Worm (Caenorhabditis elegans) whole organism, young adult: ENCODE data around the gene Y43F4A.1.

Source experiments
- B0019.2 ChIP-seq: fragments of 200-800 bp; sonication (Bioruptor generic); conservative IDR thresholded peaks from 2 replicates; pipeline ENCODE4 v1.3.6; 2022; ENCODE audit warnings: missing genetic modification reagents, missing genetic modification characterization, missing compliant biosample characterization
- C17E4.6 ChIP-seq: fragments of 200-800 bp; sonication (Bioruptor generic); IDR thresholded peaks from 2 replicates; pipeline ENCODE4 v1.3.6; 2022; ENCODE audit warnings: missing genetic modification reagents, missing genetic modification characterization, missing compliant biosample characterization
- D2030.7 ChIP-seq: fragments of 200-800 bp; sonication (Bioruptor generic); IDR thresholded peaks from 2 replicates; pipeline ENCODE4 v1.3.6; 2022; ENCODE audit warnings: missing genetic modification reagents, missing genetic modification characterization, missing compliant biosample characterization
- F23B12.7 ChIP-seq: sonication (generic microtip); optimal IDR thresholded peaks from 2 replicates; lab custom pipeline; 2017; ENCODE audit warnings: missing genetic modification characterization, mild to moderate bottlenecking, missing compliant biosample characterization, antibody characterized with exemption, moderate library complexity; ENCODE audit not compliant: insufficient read depth
- F33H1.4 ChIP-seq: fragments of 200-800 bp; sonication (Bioruptor generic); IDR thresholded peaks from 2 replicates; pipeline ENCODE4 v1.3.6; 2022; ENCODE audit warnings: missing genetic modification reagents, missing genetic modification characterization, missing compliant biosample characterization
- F52B5.7 ChIP-seq: sonication (generic microtip); optimal IDR thresholded peaks from 2 replicates; lab custom pipeline; 2016; ENCODE audit warnings: mild to moderate bottlenecking, missing genetic modification characterization, missing compliant biosample characterization
- F55B11.4 ChIP-seq: sonication (generic microtip); optimal IDR thresholded peaks from 2 replicates; lab custom pipeline; 2016; ENCODE audit warnings: missing compliant biosample characterization, missing genetic modification characterization, borderline replicate concordance; ENCODE audit not compliant: insufficient read depth
- F57A8.1 ChIP-seq: fragments of 200-800 bp; sonication (Bioruptor generic); optimal IDR thresholded peaks from 2 replicates; lab custom pipeline; 2018; ENCODE audit warnings: mild to moderate bottlenecking, missing genetic modification characterization, moderate library complexity, missing compliant biosample characterization
- T07F8.4 ChIP-seq: sonication (generic microtip); optimal IDR thresholded peaks from 2 replicates; lab custom pipeline; 2016; ENCODE audit warnings: mild to moderate bottlenecking, missing genetic modification characterization, moderate library complexity, missing compliant biosample characterization
- akir-1 ChIP-seq: fragments of 200-800 bp; sonication (Bioruptor generic); optimal IDR thresholded peaks from 2 replicates; lab custom pipeline; 2018; ENCODE audit warnings: mild to moderate bottlenecking, missing genetic modification characterization, moderate library complexity, missing compliant biosample characterization
- bed-1 ChIP-seq: fragments of 200-800 bp; sonication (Bioruptor generic); IDR thresholded peaks from 2 replicates; pipeline ENCODE4 v1.3.6; 2022; ENCODE audit warnings: missing genetic modification reagents, missing genetic modification characterization, missing compliant biosample characterization
- cebp-1 ChIP-seq, 2 experiments: fragments of 200-800 bp in 1 of 2; sonication (Bioruptor generic) in 1 of 2; sonication (generic microtip) in 1 of 2; IDR thresholded peaks in 1 of 2; optimal IDR thresholded peaks in 1 of 2; 2 replicates each; pipeline versions ENCODE4 v1.3.6 to Lab custom; 2017 to 2022; ENCODE audit warnings: missing compliant biosample characterization in 2 of 2, missing genetic modification characterization in 2 of 2, mild to moderate bottlenecking in 1 of 2, missing genetic modification reagents in 1 of 2, moderate library complexity in 1 of 2
- cebp-2 ChIP-seq: fragments of 200-800 bp; sonication (Bioruptor generic); IDR thresholded peaks from 2 replicates; pipeline ENCODE4 v1.3.6; 2022; ENCODE audit warnings: missing genetic modification characterization, missing compliant biosample characterization
- chd-7 ChIP-seq: sonication (generic microtip); optimal IDR thresholded peaks from 2 replicates; lab custom pipeline; 2016; ENCODE audit warnings: mild to moderate bottlenecking, missing genetic modification characterization, moderate library complexity, missing compliant biosample characterization
- egl-18 ChIP-seq: fragments of 200-800 bp; sonication (Bioruptor generic); IDR thresholded peaks from 2 replicates; pipeline ENCODE4 v1.3.6; 2022; ENCODE audit warnings: missing genetic modification reagents, missing genetic modification characterization, missing compliant biosample characterization
- hmg-1.2 ChIP-seq: fragments of 200-800 bp; sonication (Bioruptor generic); IDR thresholded peaks from 2 replicates; pipeline ENCODE4 v1.3.6; 2022; ENCODE audit warnings: missing genetic modification reagents, missing genetic modification characterization, missing compliant biosample characterization
- hsf-1 ChIP-seq: fragments of 200-800 bp; sonication (Bioruptor generic); IDR thresholded peaks from 2 replicates; pipeline ENCODE4 v1.3.6; 2022; ENCODE audit warnings: missing genetic modification reagents, missing genetic modification characterization, missing compliant biosample characterization
- lag-1 ChIP-seq: fragments of 200-800 bp; sonication (Bioruptor generic); IDR thresholded peaks from 2 replicates; pipeline ENCODE4 v1.3.6; 2022; ENCODE audit warnings: missing genetic modification reagents, missing genetic modification characterization, missing compliant biosample characterization
- let-607 ChIP-seq, 2 experiments: fragments of 200-800 bp in 1 of 2; sonication (Bioruptor generic) in 1 of 2; sonication (generic microtip) in 1 of 2; optimal IDR thresholded peaks; 2 replicates each; lab custom pipeline; 2016 to 2018; ENCODE audit warnings: mild to moderate bottlenecking in 2 of 2, missing compliant biosample characterization in 2 of 2, missing genetic modification characterization in 2 of 2, moderate library complexity in 2 of 2, missing genotype in 1 of 2
- lin-35 ChIP-seq, 3 experiments: fragments of 150-350 bp in 2 of 3; sonication (generic microtip) in 1 of 3; optimal IDR thresholded peaks; 2 replicates each; lab custom pipeline; 2014 to 2018; ENCODE audit warnings: missing biosample characterization in 3 of 3, missing genetic modification characterization in 3 of 3, missing genetic modification reagents in 3 of 3
- lin-54 ChIP-seq: fragments of 200-800 bp; sonication (Bioruptor generic); optimal IDR thresholded peaks from 2 replicates; lab custom pipeline; 2018; ENCODE audit warnings: mild to moderate bottlenecking, missing genetic modification characterization, missing compliant biosample characterization
- lsl-1 ChIP-seq: fragments of 200-800 bp; sonication (Bioruptor generic); optimal IDR thresholded peaks from 2 replicates; lab custom pipeline; 2018; ENCODE audit warnings: mild to moderate bottlenecking, missing genetic modification characterization, moderate library complexity, missing compliant biosample characterization
- madf-10 ChIP-seq: sonication (generic microtip); optimal IDR thresholded peaks from 2 replicates; lab custom pipeline; 2016; ENCODE audit warnings: mild to moderate bottlenecking, missing genetic modification characterization, missing compliant biosample characterization
- madf-6 ChIP-seq: fragments of 200-800 bp; sonication (Bioruptor generic); IDR thresholded peaks from 2 replicates; pipeline ENCODE4 v1.3.6; 2022; ENCODE audit warnings: missing genetic modification reagents, missing genetic modification characterization, missing compliant biosample characterization
- mel-28 ChIP-seq: sonication (generic microtip); optimal IDR thresholded peaks from 2 replicates; lab custom pipeline; 2016; ENCODE audit warnings: borderline replicate concordance, mild to moderate bottlenecking, missing genetic modification characterization, missing compliant biosample characterization
- nfya-1 ChIP-seq: sonication (generic microtip); optimal IDR thresholded peaks from 2 replicates; lab custom pipeline; 2017; ENCODE audit warnings: antibody characterized with exemption, missing compliant biosample characterization, missing genetic modification characterization, borderline replicate concordance; ENCODE audit not compliant: insufficient read depth
- nfyb-1 ChIP-seq: fragments of 200-800 bp; sonication (Bioruptor generic); IDR thresholded peaks from 2 replicates; pipeline ENCODE4 v1.3.6; 2022; ENCODE audit warnings: missing genetic modification reagents, missing genetic modification characterization, missing compliant biosample characterization
- nhr-179 ChIP-seq: sonication (generic microtip); optimal IDR thresholded peaks from 2 replicates; lab custom pipeline; 2016; ENCODE audit warnings: mild to moderate bottlenecking, missing genetic modification characterization, missing compliant biosample characterization
- nhr-90 ChIP-seq: sonication (generic microtip); optimal IDR thresholded peaks from 2 replicates; lab custom pipeline; 2016; ENCODE audit warnings: missing genotype, mild to moderate bottlenecking, missing genetic modification characterization, missing compliant biosample characterization
- pha-4 ChIP-seq: fragments of 150-350 bp; sonication (generic microtip); optimal IDR thresholded peaks from 2 replicates; lab custom pipeline; 2014; ENCODE audit warnings: missing biosample characterization, missing genetic modification reagents, missing genetic modification characterization
- sea-2 ChIP-seq: fragments of 200-800 bp; sonication (Bioruptor generic); IDR thresholded peaks from 2 replicates; pipeline ENCODE4 v1.3.6; 2022; ENCODE audit warnings: missing genetic modification characterization, missing compliant biosample characterization
- sptf-2 ChIP-seq: fragments of 200-800 bp; sonication (Bioruptor generic); optimal IDR thresholded peaks from 2 replicates; lab custom pipeline; 2018; ENCODE audit warnings: mild to moderate bottlenecking, missing genetic modification characterization, missing compliant biosample characterization
- unc-130 ChIP-seq: sonication (generic microtip); optimal IDR thresholded peaks from 2 replicates; lab custom pipeline; 2016; ENCODE audit warnings: missing genetic modification reagents, missing genetic modification characterization, missing compliant biosample characterization
- unc-62 ChIP-seq: fragments of 150-350 bp; optimal IDR thresholded peaks from 2 replicates; lab custom pipeline; 2014; ENCODE audit warnings: missing biosample characterization, missing genetic modification reagents, missing genetic modification characterization
- xnd-1 ChIP-seq: sonication (generic microtip); optimal IDR thresholded peaks from 2 replicates; lab custom pipeline; 2016; ENCODE audit warnings: missing genotype, missing genetic modification reagents, missing genetic modification characterization, missing compliant biosample characterization
- zfh-2 ChIP-seq: fragments of 200-800 bp; sonication (Bioruptor generic); conservative IDR thresholded peaks from 2 replicates; pipeline ENCODE4 v1.3.6; 2022; ENCODE audit warnings: missing genetic modification reagents, missing genetic modification characterization, missing compliant biosample characterization
- ztf-6 ChIP-seq: fragments of 200-800 bp; sonication (Bioruptor generic); IDR thresholded peaks from 2 replicates; pipeline ENCODE4 v1.3.6; 2022; ENCODE audit warnings: missing genetic modification reagents, missing genetic modification characterization, missing compliant biosample characterization

The Y43F4A.1 gene

ce11 chrIII:13222772-13223171, at the start of gene Y43F4A.1:
Y43F4A.1 (plus strand) TSS chrIII:13223072.
- TF ChIP-seq C17E4.6 (no peak), lin-35 (GFP tag; optimal IDR thresholded peaks at IDR 0.05; lab: Kevin White, UChicago) (no peak), T07F8.4 (no peak), hmg-1.2 (GFP tag; lab: Robert Waterston, UW) (no peak), B0019.2 (no peak), F55B11.4 (tag; lab: Kevin White, UChicago) (no peak), chd-7 (tag; lab: Kevin White, UChicago) (no peak), sea-2 (no peak), let-607 (tag; optimal IDR thresholded peaks at IDR 0.05; lab: Kevin White, UChicago) (no peak), hsf-1 (GFP tag; lab: Robert Waterston, UW) (no peak), mel-28 (tag; lab: Kevin White, UChicago) (no peak), F57A8.1 (GFP tag; lab: Kevin White, UChicago) (no peak), ztf-6 (GFP tag; lab: Robert Waterston, UW) (no peak), egl-18 (GFP tag; lab: Robert Waterston, UW) (no peak), zfh-2 (GFP tag; lab: Robert Waterston, UW) (no peak), sptf-2 (GFP tag; lab: Kevin White, UChicago) (no peak), F23B12.7 (tag; lab: Kevin White, UChicago) (no peak), unc-130 (no peak)
- TF ChIP-seq, all 124 proteins: peak for 0

ce11 chrIII:13173687-13174086, 49.2 kb upstream of the Y43F4A.1 start:
- TF ChIP-seq nfyb-1 (GFP tag; lab: Robert Waterston, UW) (no peak), madf-6 (GFP tag; lab: Robert Waterston, UW) (peak; percentile 66), lsl-1 (GFP tag; lab: Kevin White, UChicago) (peak; percentile 89), sptf-2 (GFP tag; lab: Kevin White, UChicago) (no peak), cebp-1 (GFP tag; IDR thresholded peaks at IDR 0.05; lab: Robert Waterston, UW) (no peak), cebp-1 (tag; optimal IDR thresholded peaks at IDR 0.05; lab: Kevin White, UChicago) (no peak), nhr-90 (no peak), F33H1.4 (GFP tag; lab: Robert Waterston, UW) (peak; percentile 53), D2030.7 (GFP tag; lab: Robert Waterston, UW) (0 out of 2 replicates have a peak, but pooled peaks have one; percentile 12), nhr-179 (no peak), lag-1 (GFP tag; lab: Robert Waterston, UW) (no peak)
- TF ChIP-seq, all 124 proteins: peak for 4

DNA sequence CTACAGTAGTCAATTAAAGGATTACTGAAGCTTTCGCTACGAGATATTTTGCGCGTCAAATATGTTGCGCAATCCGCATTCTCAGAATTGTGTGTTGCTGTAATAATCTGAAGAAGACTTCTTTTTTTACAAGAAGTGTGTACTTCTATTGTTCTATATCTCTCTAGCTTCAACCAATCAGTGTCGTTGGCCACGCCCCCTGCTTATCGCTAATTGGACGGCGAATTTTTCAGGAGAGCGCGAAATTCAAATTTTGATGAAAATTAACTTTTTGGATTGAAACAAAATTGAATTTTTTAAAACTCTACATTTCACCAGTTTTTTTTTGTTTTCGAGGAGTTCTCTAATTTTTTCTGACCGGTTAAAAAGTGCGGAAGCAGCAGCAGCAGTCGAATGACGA, 46.0 kb upstream of the Y43F4A.1 start:
- TF ChIP-seq akir-1, result no peak
- TF ChIP-seq unc-62 (GFP tag; lab: Kevin White, UChicago), result no peak
- TF ChIP-seq F57A8.1 (GFP tag; lab: Kevin White, UChicago), result no peak
- TF ChIP-seq F52B5.7 (tag; lab: Kevin White, UChicago), result no peak
- no peak for TF ChIP-seq cebp-2 (GFP tag; lab: Robert Waterston, UW)
- no peak for TF ChIP-seq madf-10 (tag; lab: Kevin White, UChicago)
- TF ChIP-seq xnd-1, result no peak
- TF ChIP-seq bed-1 (GFP tag; lab: Robert Waterston, UW), result no peak
- no peak for TF ChIP-seq nfya-1 (tag; lab: Kevin White, UChicago)
- TF ChIP-seq pha-4 (tag; lab: Kevin White, UChicago), result no peak
- no peak for TF ChIP-seq D2030.7 (GFP tag; lab: Robert Waterston, UW)
- TF ChIP-seq lin-54, result no peak
- no peak for TF ChIP-seq C17E4.6
- no peak for TF ChIP-seq F23B12.7 (tag; lab: Kevin White, UChicago)
